Worm (Caenorhabditis elegans) whole organism, late embryonic: Measurements from ENCODE around the gene cnk-1.

Experiments used
- C08G9.2 ChIP-seq: sonication (generic microtip); optimal IDR thresholded peaks from 2 replicates; lab custom pipeline; 2016; ENCODE audit warnings: mild to moderate bottlenecking, missing genetic modification characterization, moderate library complexity, missing compliant biosample characterization
- K02D7.2 ChIP-seq: sonication (generic microtip); optimal IDR thresholded peaks from 2 replicates; lab custom pipeline; 2017; ENCODE audit warnings: mild to moderate bottlenecking, missing genetic modification characterization, missing compliant biosample characterization
- K09A11.1 ChIP-seq: sonication (generic microtip); optimal IDR thresholded peaks from 2 replicates; lab custom pipeline; 2017; ENCODE audit warnings: antibody characterized with exemption, mild to moderate bottlenecking, missing genetic modification characterization, missing compliant biosample characterization; ENCODE audit not compliant: insufficient read depth
- T23F11.4 ChIP-seq: fragments of 200-800 bp; sonication (Bioruptor generic); optimal IDR thresholded peaks from 2 replicates; lab custom pipeline; 2018; ENCODE audit warnings: mild to moderate bottlenecking, missing genetic modification characterization, missing compliant biosample characterization
- ahr-1 ChIP-seq: sonication (generic microtip); optimal IDR thresholded peaks from 2 replicates; lab custom pipeline; 2016; ENCODE audit warnings: missing genetic modification characterization, missing compliant biosample characterization
- ama-1 ChIP-seq: fragments of 150-350 bp; optimal IDR thresholded peaks from 2 replicates; lab custom pipeline; 2014
- ceh-14 ChIP-seq: sonication (generic microtip); optimal IDR thresholded peaks from 2 replicates; lab custom pipeline; 2016; ENCODE audit warnings: missing genotype, missing genetic modification characterization, missing compliant biosample characterization
- ceh-18 ChIP-seq: sonication (generic microtip); optimal IDR thresholded peaks from 2 replicates; lab custom pipeline; 2016; ENCODE audit warnings: missing genetic modification characterization, missing compliant biosample characterization
- ceh-2 ChIP-seq: sonication (generic microtip); optimal IDR thresholded peaks from 2 replicates; lab custom pipeline; 2016; ENCODE audit warnings: missing genotype, missing genetic modification characterization, missing compliant biosample characterization
- ceh-24 ChIP-seq: sonication (generic microtip); optimal IDR thresholded peaks from 2 replicates; lab custom pipeline; 2016; ENCODE audit warnings: mild to moderate bottlenecking, missing genetic modification characterization, missing compliant biosample characterization
- ceh-30 ChIP-seq: fragments of 150-350 bp; optimal IDR thresholded peaks from 2 replicates; lab custom pipeline; 2014; ENCODE audit warnings: missing biosample characterization, missing genetic modification characterization
- ceh-31 ChIP-seq: sonication (generic microtip); optimal IDR thresholded peaks from 2 replicates; lab custom pipeline; 2016; ENCODE audit warnings: missing genetic modification characterization, missing compliant biosample characterization
- ceh-45 ChIP-seq: fragments of 200-800 bp; sonication (Bioruptor generic); IDR thresholded peaks from 2 replicates; pipeline ENCODE4 v1.3.6; 2022; ENCODE audit warnings: missing genetic modification reagents, missing genetic modification characterization, missing compliant biosample characterization
- ceh-48 ChIP-seq: sonication (generic microtip); optimal IDR thresholded peaks from 2 replicates; lab custom pipeline; 2016; ENCODE audit warnings: missing genetic modification characterization, inconsistent platforms, missing compliant biosample characterization
- ceh-9 ChIP-seq: sonication (generic microtip); optimal IDR thresholded peaks from 2 replicates; lab custom pipeline; 2016; ENCODE audit warnings: mild to moderate bottlenecking, missing genetic modification characterization, inconsistent platforms, missing compliant biosample characterization
- dmd-4 ChIP-seq: sonication (generic microtip); optimal IDR thresholded peaks from 2 replicates; lab custom pipeline; 2016; ENCODE audit warnings: borderline replicate concordance, missing genetic modification characterization, missing compliant biosample characterization
- dve-1 ChIP-seq: sonication (generic microtip); optimal IDR thresholded peaks from 2 replicates; lab custom pipeline; 2017; ENCODE audit warnings: antibody characterized with exemption, mild to moderate bottlenecking, missing genetic modification characterization, missing compliant biosample characterization
- elt-2 ChIP-seq: sonication (generic microtip); optimal IDR thresholded peaks from 2 replicates; lab custom pipeline; 2016; ENCODE audit warnings: missing genetic modification reagents, missing genetic modification characterization, missing compliant biosample characterization
- elt-4 ChIP-seq: sonication (generic microtip); optimal IDR thresholded peaks from 2 replicates; lab custom pipeline; 2016; ENCODE audit warnings: missing genetic modification characterization, missing compliant biosample characterization
- ets-4 ChIP-seq: sonication (generic microtip); optimal IDR thresholded peaks from 2 replicates; lab custom pipeline; 2016; ENCODE audit warnings: missing genetic modification characterization, missing compliant biosample characterization
- fax-1 ChIP-seq: sonication (generic microtip); optimal IDR thresholded peaks from 2 replicates; lab custom pipeline; 2016; ENCODE audit warnings: missing genotype, missing genetic modification characterization, missing compliant biosample characterization
- fkh-10 ChIP-seq: fragments of 150-350 bp; optimal IDR thresholded peaks from 2 replicates; lab custom pipeline; 2014; ENCODE audit warnings: missing biosample characterization, missing genetic modification reagents, missing genetic modification characterization
- fkh-6 ChIP-seq: sonication (generic microtip); optimal IDR thresholded peaks from 2 replicates; lab custom pipeline; 2016; ENCODE audit warnings: missing genetic modification characterization, missing compliant biosample characterization
- gmeb-2 ChIP-seq: sonication (generic microtip); optimal IDR thresholded peaks from 2 replicates; lab custom pipeline; 2016; ENCODE audit warnings: missing genetic modification characterization, inconsistent platforms, missing compliant biosample characterization
- hlh-13 ChIP-seq: fragments of 200-800 bp; sonication (Bioruptor generic); optimal IDR thresholded peaks from 2 replicates; lab custom pipeline; 2018; ENCODE audit warnings: mild to moderate bottlenecking, missing genetic modification characterization, missing compliant biosample characterization
- hlh-15 ChIP-seq: sonication (generic microtip); optimal IDR thresholded peaks from 2 replicates; lab custom pipeline; 2016; ENCODE audit warnings: missing genetic modification characterization, missing compliant biosample characterization
- hlh-6 ChIP-seq: sonication (generic microtip); optimal IDR thresholded peaks from 2 replicates; lab custom pipeline; 2016; ENCODE audit warnings: missing genotype, missing genetic modification characterization, missing compliant biosample characterization
- madf-2 ChIP-seq: sonication (generic microtip); optimal IDR thresholded peaks from 2 replicates; lab custom pipeline; 2017; ENCODE audit warnings: missing genetic modification characterization, missing compliant biosample characterization
- nhr-11 ChIP-seq: fragments of 150-350 bp; optimal IDR thresholded peaks from 2 replicates; lab custom pipeline; 2014; ENCODE audit warnings: missing biosample characterization, missing genetic modification characterization
- npax-4 ChIP-seq: sonication (generic microtip); optimal IDR thresholded peaks from 2 replicates; lab custom pipeline; 2016; ENCODE audit warnings: missing genetic modification characterization, missing compliant biosample characterization
- odd-2 ChIP-seq: sonication (generic microtip); optimal IDR thresholded peaks from 2 replicates; lab custom pipeline; 2017; ENCODE audit warnings: antibody characterized with exemption, mild to moderate bottlenecking, missing genetic modification characterization, missing compliant biosample characterization
- pat-9 ChIP-seq: fragments of 200-800 bp; sonication (Bioruptor generic); optimal IDR thresholded peaks from 2 replicates; lab custom pipeline; 2018; ENCODE audit warnings: mild to moderate bottlenecking, missing genetic modification characterization, moderate library complexity, missing compliant biosample characterization
- pax-1 ChIP-seq: fragments of 150-350 bp; optimal IDR thresholded peaks from 2 replicates; lab custom pipeline; 2014; ENCODE audit warnings: missing biosample characterization, missing genetic modification characterization
- pha-4 ChIP-seq: fragments of 150-350 bp; optimal IDR thresholded peaks from 2 replicates; lab custom pipeline; 2018; ENCODE audit warnings: missing biosample characterization, missing genetic modification reagents, missing genetic modification characterization
- ref-2 ChIP-seq: sonication (generic microtip); optimal IDR thresholded peaks from 2 replicates; lab custom pipeline; 2016; ENCODE audit warnings: missing genetic modification characterization, missing compliant biosample characterization
- sdc-2 ChIP-seq: sonication (generic microtip); optimal IDR thresholded peaks from 2 replicates; lab custom pipeline; 2016; ENCODE audit warnings: missing genotype, missing genetic modification characterization, missing compliant biosample characterization
- syd-9 ChIP-seq: sonication (generic microtip); optimal IDR thresholded peaks from 2 replicates; lab custom pipeline; 2016; ENCODE audit warnings: mild to moderate bottlenecking, missing genetic modification characterization, moderate library complexity, missing compliant biosample characterization
- tbx-7 ChIP-seq: sonication (generic microtip); optimal IDR thresholded peaks from 2 replicates; lab custom pipeline; 2016; ENCODE audit warnings: missing genotype, missing genetic modification characterization, missing compliant biosample characterization
- ttx-3 ChIP-seq: sonication (generic microtip); optimal IDR thresholded peaks from 2 replicates; lab custom pipeline; 2016; ENCODE audit warnings: missing genetic modification reagents, missing genetic modification characterization, missing compliant biosample characterization
- unc-3 ChIP-seq, 2 experiments: fragments of 200-800 bp in 1 of 2; sonication (Bioruptor generic) in 1 of 2; sonication (generic microtip) in 1 of 2; conservative IDR thresholded peaks in 1 of 2; optimal IDR thresholded peaks in 1 of 2; 2 replicates each; pipeline versions ENCODE4 v1.3.6 to Lab custom; 2016 to 2022; ENCODE audit warnings: missing compliant biosample characterization in 2 of 2, missing genetic modification characterization in 2 of 2, missing genetic modification reagents in 1 of 2
- unc-86 ChIP-seq: sonication (generic microtip); optimal IDR thresholded peaks from 2 replicates; lab custom pipeline; 2016; ENCODE audit warnings: missing genetic modification characterization, missing compliant biosample characterization
- zip-5 ChIP-seq: sonication (generic microtip); optimal IDR thresholded peaks from 2 replicates; lab custom pipeline; 2016; ENCODE audit warnings: missing genetic modification characterization, missing compliant biosample characterization
- ztf-16 ChIP-seq: sonication (generic microtip); optimal IDR thresholded peaks from 2 replicates; lab custom pipeline; 2017; ENCODE audit warnings: missing genetic modification characterization, missing compliant biosample characterization

cnk-1 gene

ce11 chrIII:10284214-10284613 lies 13.2 kb downstream of the cnk-1 start (continued):
- no peak for TF ChIP-seq elt-2 (tag; lab: Kevin White, UChicago)
- TF ChIP-seq ceh-45 (GFP tag; lab: Robert Waterston, UW): no peak
- TF ChIP-seq unc-3 (GFP tag; conservative IDR thresholded peaks at IDR 0.05; lab: Robert Waterston, UW): no peak
- no peak for TF ChIP-seq unc-3 (tag; optimal IDR thresholded peaks at IDR 0.05; lab: Kevin White, UChicago)
- no peak for TF ChIP-seq fkh-6 (tag; lab: Kevin White, UChicago)
- no peak for TF ChIP-seq elt-4 (tag; lab: Kevin White, UChicago)
- TF ChIP-seq ceh-18: no peak
- TF ChIP-seq gmeb-2: no peak
- no peak for TF ChIP-seq ets-4
- TF ChIP-seq pax-1 (tag; lab: Kevin White, UChicago): no peak
- TF ChIP-seq dmd-4: no peak
- TF ChIP-seq odd-2 (tag; lab: Kevin White, UChicago): no peak
- no peak for TF ChIP-seq dve-1 (tag; lab: Kevin White, UChicago)
- TF ChIP-seq ceh-9 (tag; lab: Kevin White, UChicago): no peak
- no peak for TF ChIP-seq C08G9.2 (tag; lab: Kevin White, UChicago)
- no peak for TF ChIP-seq unc-86 (tag; lab: Kevin White, UChicago)
- TF ChIP-seq ceh-2: no peak
- TF ChIP-seq ztf-16 (tag; lab: Kevin White, UChicago): no peak
- no peak for TF ChIP-seq hlh-13

- TF ChIP-seq zip-5 (tag; lab: Kevin White, UChicago) (no peak), C08G9.2 (tag; lab: Kevin White, UChicago) (no peak), ceh-31 (tag; lab: Kevin White, UChicago) (no peak), pha-4 (no peak), ceh-14 (tag; lab: Kevin White, UChicago) (no peak), ceh-30 (tag; lab: Kevin White, UChicago) (no peak), syd-9 (no peak), hlh-6 (tag; lab: Kevin White, UChicago) (no peak), unc-3 (GFP tag; conservative IDR thresholded peaks at IDR 0.05; lab: Robert Waterston, UW) (no peak), unc-3 (tag; optimal IDR thresholded peaks at IDR 0.05; lab: Kevin White, UChicago) (no peak), ttx-3 (tag; lab: Kevin White, UChicago) (no peak), ahr-1 (tag; lab: Kevin White, UChicago) (no peak), ref-2 (tag; lab: Kevin White, UChicago) (no peak), pat-9 (tag; lab: Kevin White, UChicago) (no peak), dve-1 (tag; lab: Kevin White, UChicago) (no peak), npax-4 (tag; lab: Kevin White, UChicago) (no peak), ceh-24 (no peak), hlh-15 (tag; lab: Kevin White, UChicago) (no peak), K09A11.1 (no peak)
Observed at ce11 chrIII:10285623-10286022, 14.6 kb downstream of the cnk-1 start, which contains the start of gene K10G9.2. Gene K10G9.2, plus strand, starts transcription at chrIII:10285923.

ce11 chrIII:10289790-10290189 lies 18.7 kb downstream of the cnk-1 start:
- TF ChIP-seq fax-1 (tag; lab: Kevin White, UChicago) (no peak), npax-4 (tag; lab: Kevin White, UChicago) (no peak), sdc-2 (tag; lab: Kevin White, UChicago) (no peak), ets-4 (no peak), T23F11.4 (no peak), ceh-14 (tag; lab: Kevin White, UChicago) (no peak), pax-1 (tag; lab: Kevin White, UChicago) (no peak), C08G9.2 (tag; lab: Kevin White, UChicago) (no peak), ceh-48 (no peak), ceh-45 (GFP tag; lab: Robert Waterston, UW) (no peak), ztf-16 (tag; lab: Kevin White, UChicago) (no peak), K02D7.2 (tag; lab: Kevin White, UChicago) (no peak), nhr-11 (tag; lab: Kevin White, UChicago) (no peak), tbx-7 (tag; lab: Kevin White, UChicago) (no peak), ahr-1 (tag; lab: Kevin White, UChicago) (no peak), madf-2 (tag; lab: Kevin White, UChicago) (no peak), fkh-10 (no peak), ama-1 (lab: Kevin White, UChicago) (no peak)
